Worm (Caenorhabditis elegans) whole organism, L3 larva: Measurements from ENCODE around the gene B0365.9.

Experiments
- ama-1 ChIP-seq: fragments of 150-350 bp; optimal IDR thresholded peaks from 2 replicates; lab custom pipeline; 2018
- ceh-9 ChIP-seq: sonication (generic microtip); optimal IDR thresholded peaks from 2 replicates; lab custom pipeline; 2018; ENCODE audit warnings: missing biosample characterization, missing genetic modification characterization
- egl-27 ChIP-seq: sonication (generic microtip); optimal IDR thresholded peaks from 4 replicates; lab custom pipeline; 2017; ENCODE audit warnings: missing biosample characterization, missing genetic modification reagents, missing genetic modification characterization
- elt-2 ChIP-seq: sonication (generic microtip); optimal IDR thresholded peaks from 2 replicates; lab custom pipeline; 2016; ENCODE audit warnings: missing genetic modification reagents, mild to moderate bottlenecking, missing genetic modification characterization, missing compliant biosample characterization

DNA sequence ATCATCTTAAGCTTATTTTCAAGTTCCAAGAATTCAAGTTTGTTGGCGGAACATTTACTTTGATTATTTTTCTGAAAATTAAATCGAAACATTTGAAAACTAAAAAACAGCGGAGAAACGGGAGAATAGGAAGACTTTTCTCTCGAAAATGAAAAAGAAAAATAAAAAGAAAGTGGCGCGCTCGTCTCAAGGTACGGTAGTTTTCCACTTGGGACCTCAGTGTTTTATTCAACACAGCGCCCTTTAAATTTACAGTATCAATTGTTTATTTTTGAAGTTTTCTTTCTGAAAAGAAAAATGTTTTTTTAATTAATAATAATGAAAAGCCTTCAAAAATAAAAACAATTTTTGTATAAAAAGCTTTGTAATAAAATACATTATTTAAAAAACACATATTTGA, 1.9 kb downstream of the B0365.9 start:
- TF ChIP-seq elt-2 (tag; lab: Kevin White, UChicago), result no peak
- TF ChIP-seq ceh-9 (tag; lab: Kevin White, UChicago), result no peak
- no peak for TF ChIP-seq egl-27
- no peak for TF ChIP-seq ama-1 (lab: Kevin White, UChicago)
